Worm (Caenorhabditis elegans) whole organism, L4 larva: Measurements from ENCODE around the gene ZC239.4.

Source experiments
- aly-2 ChIP-seq: sonication (generic microtip); optimal IDR thresholded peaks from 2 replicates; lab custom pipeline; 2018; ENCODE audit warnings: missing biosample characterization, missing genetic modification characterization
- nhr-237 ChIP-seq: sonication (generic microtip); optimal IDR thresholded peaks from 2 replicates; lab custom pipeline; 2017; ENCODE audit warnings: missing biosample characterization, missing genetic modification characterization

DNA sequence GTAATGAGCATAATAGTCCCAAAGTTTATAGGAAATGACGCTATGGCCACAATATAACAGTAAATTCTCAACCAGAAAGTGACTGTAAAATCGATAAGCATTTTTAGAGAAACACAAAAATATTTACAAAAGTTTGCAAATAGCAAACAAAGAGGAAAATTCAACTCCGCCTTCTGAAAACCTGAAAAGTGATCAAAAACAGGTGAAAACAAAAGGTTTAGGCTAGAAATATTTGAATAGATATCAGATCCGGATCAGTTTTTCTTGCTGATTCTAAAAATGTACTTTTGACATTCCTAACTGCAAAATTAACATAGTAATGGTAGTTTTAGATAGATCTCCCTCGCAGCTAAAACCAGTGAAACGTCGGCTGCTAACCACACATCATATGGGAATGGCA lies 15.0 kb upstream of the ZC239.4 start, which contains the start of gene sri-51:
- TF ChIP-seq nhr-237, result no peak
- TF ChIP-seq aly-2 (tag; lab: Kevin White, UChicago), result no peak
